Worm (Caenorhabditis elegans) whole organism, young adult: ENCODE results near the gene C18E9.7.

Experiments
- B0261.1 ChIP-seq: sonication (generic microtip); optimal IDR thresholded peaks from 2 replicates; lab custom pipeline; 2016; ENCODE audit warnings: mild to moderate bottlenecking, missing genetic modification characterization, moderate library complexity, missing compliant biosample characterization
- F23B12.7 ChIP-seq: sonication (generic microtip); optimal IDR thresholded peaks from 2 replicates; lab custom pipeline; 2017; ENCODE audit warnings: missing genetic modification characterization, mild to moderate bottlenecking, missing compliant biosample characterization, antibody characterized with exemption, moderate library complexity; ENCODE audit not compliant: insufficient read depth
- Y56A3A.18 ChIP-seq: fragments of 200-800 bp; sonication (Bioruptor generic); IDR thresholded peaks from 2 replicates; pipeline ENCODE4 v1.3.6; 2022; ENCODE audit warnings: missing genetic modification reagents, missing genetic modification characterization, missing compliant biosample characterization
- ceh-100 ChIP-seq: fragments of 200-800 bp; sonication (Bioruptor generic); IDR thresholded peaks from 2 replicates; pipeline ENCODE4 v1.3.6; 2022; ENCODE audit warnings: missing genetic modification reagents, missing genetic modification characterization, missing compliant biosample characterization
- lir-1 ChIP-seq: fragments of 200-800 bp; sonication (Bioruptor generic); conservative IDR thresholded peaks from 2 replicates; pipeline ENCODE4 v1.3.6; 2022; ENCODE audit warnings: missing genetic modification reagents, missing genetic modification characterization, missing compliant biosample characterization
- nfya-1 ChIP-seq: sonication (generic microtip); optimal IDR thresholded peaks from 2 replicates; lab custom pipeline; 2017; ENCODE audit warnings: antibody characterized with exemption, missing compliant biosample characterization, missing genetic modification characterization, borderline replicate concordance; ENCODE audit not compliant: insufficient read depth
- nhr-27 ChIP-seq: fragments of 200-800 bp; sonication (Bioruptor generic); optimal IDR thresholded peaks from 2 replicates; lab custom pipeline; 2018; ENCODE audit warnings: mild to moderate bottlenecking, missing genetic modification characterization, moderate library complexity, missing compliant biosample characterization
- pha-4 ChIP-seq: fragments of 150-350 bp; sonication (generic microtip); optimal IDR thresholded peaks from 2 replicates; lab custom pipeline; 2014; ENCODE audit warnings: missing biosample characterization, missing genetic modification reagents, missing genetic modification characterization
- sea-2 ChIP-seq: fragments of 200-800 bp; sonication (Bioruptor generic); IDR thresholded peaks from 2 replicates; pipeline ENCODE4 v1.3.6; 2022; ENCODE audit warnings: missing genetic modification characterization, missing compliant biosample characterization
- snpc-4 ChIP-seq, 5 experiments: fragments of 150-350 bp in 1 of 5; sonication (generic microtip) in 4 of 5; optimal IDR thresholded peaks; 2 replicates each; lab custom pipeline; 2014 to 2018; ENCODE audit warnings: missing genetic modification characterization in 5 of 5, missing biosample characterization in 3 of 5, antibody characterized with exemption in 2 of 5, mild to moderate bottlenecking in 2 of 5, missing compliant biosample characterization in 2 of 5, missing genotype in 2 of 5, moderate library complexity in 2 of 5, missing genetic modification reagents in 1 of 5
- tbp1 ChIP-seq: fragments of 200-800 bp; sonication (Bioruptor generic); optimal IDR thresholded peaks from 2 replicates; lab custom pipeline; 2018; ENCODE audit warnings: mild to moderate bottlenecking, missing genetic modification characterization, missing compliant biosample characterization
- unc-62 ChIP-seq: fragments of 150-350 bp; optimal IDR thresholded peaks from 2 replicates; lab custom pipeline; 2014; ENCODE audit warnings: missing biosample characterization, missing genetic modification reagents, missing genetic modification characterization
- zfh-2 ChIP-seq: fragments of 200-800 bp; sonication (Bioruptor generic); conservative IDR thresholded peaks from 2 replicates; pipeline ENCODE4 v1.3.6; 2022; ENCODE audit warnings: missing genetic modification reagents, missing genetic modification characterization, missing compliant biosample characterization
- zim-3 ChIP-seq: sonication (generic microtip); optimal IDR thresholded peaks from 2 replicates; lab custom pipeline; 2017; ENCODE audit warnings: mild to moderate bottlenecking, missing genetic modification characterization, moderate library complexity, missing compliant biosample characterization

DNA sequence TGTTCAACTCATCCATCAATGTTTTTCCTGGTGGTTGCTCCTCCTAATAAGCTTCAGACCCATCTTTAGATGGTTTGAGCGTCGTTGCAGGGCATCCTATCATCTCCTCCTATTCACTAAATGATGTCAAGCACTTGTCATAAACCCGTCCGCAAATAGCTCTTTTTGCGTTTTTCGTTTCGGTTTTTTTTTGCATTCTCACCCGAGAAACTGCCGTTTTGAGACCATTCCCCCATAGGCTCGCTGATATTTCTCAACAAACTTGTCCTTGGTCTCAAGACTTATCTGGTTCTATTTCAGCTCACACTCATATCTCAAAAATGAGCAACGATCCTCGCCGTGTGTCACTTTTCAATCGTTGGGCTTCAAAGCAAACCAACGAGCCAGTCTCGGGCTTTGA, 22.2 kb downstream of the C18E9.7 start, which contains the start of gene cal-2:
- TF ChIP-seq nhr-27 (tag; lab: Kevin White, UChicago) (no peak), lir-1 (GFP tag; lab: Robert Waterston, UW) (no peak), B0261.1 (tag; lab: Kevin White, UChicago) (no peak), sea-2 (GFP tag; lab: Robert Waterston, UW) (no peak), unc-62 (no peak), Y56A3A.18 (GFP tag; lab: Robert Waterston, UW) (no peak), snpc-4 (GFP tag; optimal IDR thresholded peaks at IDR 0.05; lab: Kevin White, UChicago) (no peak), snpc-4 (tag; optimal IDR thresholded peaks at IDR 0.05; lab: Kevin White, UChicago) (no peak), nfya-1 (no peak), tbp1 (GFP tag; lab: Kevin White, UChicago) (no peak), pha-4 (tag; lab: Kevin White, UChicago) (no peak), zfh-2 (GFP tag; lab: Robert Waterston, UW) (no peak), zim-3 (tag; lab: Kevin White, UChicago) (no peak), F23B12.7 (tag; lab: Kevin White, UChicago) (no peak), ceh-100 (GFP tag; lab: Robert Waterston, UW) (no peak)
